Fruit fly (Drosophila melanogaster): ENCODE results near the gene HemK2.

HemK2 gene

dm6 chr2L:2806190-2806763, 46.8 kb upstream of the HemK2 start (continued):
- TF ChIP-seq CG3919 (GFP tag; optimal IDR thresholded peaks at IDR 0.05) (peak; percentile 55), lz (GFP tag; optimal IDR thresholded peaks at IDR 0.05) (no peak), CG34406 (GFP tag; optimal IDR thresholded peaks at IDR 0.05) (no peak)

dm6 chr2L:2804634-2805311, 45.3 kb upstream of the HemK2 start, which contains the start of gene daw:
TSS of gene daw (plus strand) at chr2L:2805261.
- TF ChIP-seq fd59A (GFP tag; optimal IDR thresholded peaks at IDR 0.05) (no peak), CG9139 (GFP tag; optimal IDR thresholded peaks at IDR 0.05) (peak; percentile 90), fkh (GFP tag; optimal IDR thresholded peaks at IDR 0.05) (no peak), CG6276 (GFP tag; optimal IDR thresholded peaks at IDR 0.05) (peak; percentile 84), Lpt (GFP tag; optimal IDR thresholded peaks at IDR 0.05) (peak; percentile 6), CG7368 (GFP tag; optimal IDR thresholded peaks at IDR 0.05) (peak; percentile 68), CG6792 (GFP tag; optimal IDR thresholded peaks at IDR 0.05) (no peak), net (GFP tag; optimal IDR thresholded peaks at IDR 0.05) (peak; percentile 79), esn (GFP tag; optimal IDR thresholded peaks at IDR 0.05) (peak; percentile 2), Hr4 (GFP tag; optimal IDR thresholded peaks at IDR 0.05) (no peak), CG32006 (GFP tag; optimal IDR thresholded peaks at IDR 0.05) (peak; percentile 2), OdsH (GFP tag; optimal IDR thresholded peaks at IDR 0.05) (no peak), fd85E (GFP tag; optimal IDR thresholded peaks at IDR 0.05) (peak; percentile 43), acj6 (GFP tag; optimal IDR thresholded peaks at IDR 0.05) (no peak), Smox (GFP tag; optimal IDR thresholded peaks at IDR 0.05) (peak; percentile 10), CG11762 (GFP tag; optimal IDR thresholded peaks at IDR 0.05; ENCODE audit: insufficient read depth) (peak; percentile 12), eg (GFP tag; IDR thresholded peaks at IDR 0.05) (peak; percentile 52; the same call in 1 of the 3 replicates), Sox102F (GFP tag; optimal IDR thresholded peaks at IDR 0.05) (peak; percentile 59), CG3032 (tag; optimal IDR thresholded peaks at IDR 0.05) (no peak), CG10669 (GFP tag; optimal IDR thresholded peaks at IDR 0.05) (peak; percentile 58), CG3919 (GFP tag; optimal IDR thresholded peaks at IDR 0.05) (peak; percentile 72), dac (GFP tag; optimal IDR thresholded peaks at IDR 0.05) (peak; percentile 25), CG6163 (GFP tag; IDR thresholded peaks at IDR 0.05) (peak; percentile 60; the same call in 2 of the 3 replicates), CG6808 (GFP tag; optimal IDR thresholded peaks at IDR 0.05) (peak; percentile 81), dsx (GFP tag; optimal IDR thresholded peaks at IDR 0.05; ENCODE audit: poor library complexity, severe bottlenecking) (peak; percentile 37), Gug (GFP tag; IDR thresholded peaks at IDR 0.05) (no peak), CG6854 (GFP tag; optimal IDR thresholded peaks at IDR 0.05) (peak; percentile 89), CG15336 (GFP tag; IDR thresholded peaks at IDR 0.05) (peak; percentile 51; the same call in 1 of the 2 replicates), CG10631 (GFP tag; optimal IDR thresholded peaks at IDR 0.05) (no peak), CG11902 (GFP tag; optimal IDR thresholded peaks at IDR 0.05) (no peak), CG31627 (GFP tag; optimal IDR thresholded peaks at IDR 0.05) (no peak), CG4318 (GFP tag; optimal IDR thresholded peaks at IDR 0.05) (no peak), CG8632 (GFP tag; optimal IDR thresholded peaks at IDR 0.05) (no peak), achi (GFP tag; optimal IDR thresholded peaks at IDR 0.05) (peak; percentile 60), cyc (GFP tag; optimal IDR thresholded peaks at IDR 0.05) (no peak), Blimp-1 (GFP tag; optimal IDR thresholded peaks at IDR 0.05) (peak; percentile 41), CG11294 (GFP tag; IDR thresholded peaks at IDR 0.05) (no peak), Ets96B (tag; optimal IDR thresholded peaks at IDR 0.05) (peak; percentile 49), pdm3 (GFP tag; optimal IDR thresholded peaks at IDR 0.05) (peak; percentile 11), Sox14 (GFP tag; optimal IDR thresholded peaks at IDR 0.05) (peak; percentile 38), CG34406 (GFP tag; optimal IDR thresholded peaks at IDR 0.05) (no peak), CG8319 (GFP tag; optimal IDR thresholded peaks at IDR 0.05) (peak; percentile 39), CG1621 (tag; optimal IDR thresholded peaks at IDR 0.05) (peak; percentile 64), svp (GFP tag) (peak; percentile 89), vri (GFP tag; optimal IDR thresholded peaks at IDR 0.05) (peak; percentile 28), Hr38 (GFP tag; optimal IDR thresholded peaks at IDR 0.05) (no peak), topi (GFP tag; optimal IDR thresholded peaks at IDR 0.05) (peak; percentile 59)

Data from whole organism, prepupa.